Worm (Caenorhabditis elegans): ENCODE measurements around the gene clec-198.

Gene clec-198

ce11 chrIV:17346599-17347218 is at the start of gene clec-198, which contains the start of gene clec-197:
Gene clec-198 (plus strand): TSS chrIV:17347168.
Gene clec-197 (minus strand): TSS chrIV:17346699.
- TF ChIP-seq elt-3 (tag; optimal IDR thresholded peaks at IDR 0.05), result no peak
- no peak for TF ChIP-seq nhr-28 (tag; optimal IDR thresholded peaks at IDR 0.05)

ce11 chrIV:17301933-17302332 is 45.0 kb upstream of the clec-198 start, which contains the start of gene ifta-2:
Gene ifta-2 (minus strand): TSS chrIV:17302033.
- TF ChIP-seq snpc-4 (tag; optimal IDR thresholded peaks at IDR 0.05) (no peak), fkh-10 (GFP tag; optimal IDR thresholded peaks at IDR 0.05) (no peak), pha-4 (tag; optimal IDR thresholded peaks at IDR 0.05) (no peak), elt-1 (tag; optimal IDR thresholded peaks at IDR 0.05) (no peak), eor-1 (tag; optimal IDR thresholded peaks at IDR 0.05) (no peak), fos-1 (tag; optimal IDR thresholded peaks at IDR 0.05) (no peak)

- TF ChIP-seq elt-2 (tag; optimal IDR thresholded peaks at IDR 0.05), result peak; percentile 26
These were observed 39.7 kb upstream of the clec-198 start, which contains the start of gene T28F3.8 for ce11 chrIV:17307223-17307622. Gene T28F3.8 (minus strand): TSS chrIV:17307323.

ce11 chrIV:17308211-17308610 is 38.8 kb upstream of the clec-198 start, which contains the start of gene T28F3.9:
Gene T28F3.9 (plus strand): TSS chrIV:17308511.
- TF ChIP-seq ztf-11 (tag; optimal IDR thresholded peaks at IDR 0.05), result no peak
- no peak for TF ChIP-seq ceh-82 (tag; optimal IDR thresholded peaks at IDR 0.05)
- no peak for TF ChIP-seq skn-1 (tag; optimal IDR thresholded peaks at IDR 0.05)
- no peak for TF ChIP-seq egl-27 (tag; optimal IDR thresholded peaks at IDR 0.05)
- TF ChIP-seq lsy-12 (tag; optimal IDR thresholded peaks at IDR 0.05), result no peak
- TF ChIP-seq R02D3.7 (tag; optimal IDR thresholded peaks at IDR 0.05), result no peak

- TF ChIP-seq elt-1 (tag; optimal IDR thresholded peaks at IDR 0.05), result no peak
- TF ChIP-seq unc-62 (GFP tag; optimal IDR thresholded peaks at IDR 0.05), result no peak
- no peak for TF ChIP-seq ceh-82 (tag; optimal IDR thresholded peaks at IDR 0.05)
- TF ChIP-seq lsy-12 (tag; optimal IDR thresholded peaks at IDR 0.05), result no peak
- no peak for TF ChIP-seq hmg-11 (tag; optimal IDR thresholded peaks at IDR 0.05)
- TF ChIP-seq lin-39 (tag; optimal IDR thresholded peaks at IDR 0.05), result no peak
- TF ChIP-seq nhr-28 (tag; optimal IDR thresholded peaks at IDR 0.05), result no peak
- no peak for TF ChIP-seq egl-27 (tag; optimal IDR thresholded peaks at IDR 0.05)
- TF ChIP-seq lin-15B (tag; optimal IDR thresholded peaks at IDR 0.05), result no peak
- TF ChIP-seq ceh-9 (tag; optimal IDR thresholded peaks at IDR 0.05), result no peak
- no peak for TF ChIP-seq nfya-1 (tag; optimal IDR thresholded peaks at IDR 0.05; ENCODE audit: insufficient read depth)
- no peak for TF ChIP-seq ceh-28 (tag; optimal IDR thresholded peaks at IDR 0.05)
- TF ChIP-seq ama-1 (optimal IDR thresholded peaks at IDR 0.05), result no peak
These were observed 35.1 kb upstream of the clec-198 start, which contains the start of gene snf-9 for ce11 chrIV:17311842-17312241. Gene snf-9 (plus strand): TSS chrIV:17312142.

ce11 chrIV:17316398-17316797 is 30.6 kb upstream of the clec-198 start, which contains the start of gene C49C3.20:
Gene C49C3.20 (minus strand): TSS chrIV:17316498.
- TF ChIP-seq lsy-12 (tag; optimal IDR thresholded peaks at IDR 0.05) (no peak), skn-1 (tag; optimal IDR thresholded peaks at IDR 0.05) (no peak), ceh-9 (tag; optimal IDR thresholded peaks at IDR 0.05) (no peak), nhr-11 (tag; optimal IDR thresholded peaks at IDR 0.05) (no peak), nhr-28 (tag; optimal IDR thresholded peaks at IDR 0.05) (no peak), ceh-28 (tag; optimal IDR thresholded peaks at IDR 0.05) (no peak), zag-1 (tag; optimal IDR thresholded peaks at IDR 0.05) (no peak), ceh-16 (tag; optimal IDR thresholded peaks at IDR 0.05) (no peak), ceh-82 (tag; optimal IDR thresholded peaks at IDR 0.05) (no peak), aly-2 (tag; optimal IDR thresholded peaks at IDR 0.05) (no peak)

- TF ChIP-seq elt-2 (tag; optimal IDR thresholded peaks at IDR 0.05) (peak; percentile 70), ztf-11 (tag; optimal IDR thresholded peaks at IDR 0.05) (no peak), lin-15B (tag; optimal IDR thresholded peaks at IDR 0.05) (no peak), elt-1 (tag; optimal IDR thresholded peaks at IDR 0.05) (no peak), pqm-1 (tag; optimal IDR thresholded peaks at IDR 0.05) (peak; percentile 20)
These were observed 26.5 kb upstream of the clec-198 start, which contains the start of gene C49C3.4 for ce11 chrIV:17320445-17320844. Gene C49C3.4 (plus strand): TSS chrIV:17320795.
